Fruit fly (Drosophila melanogaster): Measurements from ENCODE around the gene Cyp316a1.

Gene Cyp316a1

dm6 chr3L:7491564-7491963, at the start of gene Cyp316a1:
Gene Cyp316a1 (plus strand): TSS chr3L:7491864.
- no peak for TF ChIP-seq tj (GFP tag; optimal IDR thresholded peaks at IDR 0.05)
- no peak for TF ChIP-seq bab1 (GFP tag; optimal IDR thresholded peaks at IDR 0.05)
- TF ChIP-seq pad (GFP tag; optimal IDR thresholded peaks at IDR 0.05): no peak
- TF ChIP-seq CG12768 (GFP tag; optimal IDR thresholded peaks at IDR 0.05): no peak
- no peak for TF ChIP-seq CG11617 (GFP tag; optimal IDR thresholded peaks at IDR 0.05)

- no peak for TF ChIP-seq CG7045 (GFP tag; optimal IDR thresholded peaks at IDR 0.05)
- no peak for TF ChIP-seq bab1 (GFP tag; optimal IDR thresholded peaks at IDR 0.05)
- TF ChIP-seq ovo (GFP tag; optimal IDR thresholded peaks at IDR 0.05): no peak
- TF ChIP-seq Mnt (GFP tag; optimal IDR thresholded peaks at IDR 0.05): no peak
- no peak for TF ChIP-seq Clk (GFP tag; optimal IDR thresholded peaks at IDR 0.05)
- no peak for TF ChIP-seq Crg-1 (GFP tag; optimal IDR thresholded peaks at IDR 0.05)
Measured at dm6 chr3L:7449097-7449496, 42.6 kb upstream of the Cyp316a1 start.

dm6 chr3L:7450553-7450952, 41.1 kb upstream of the Cyp316a1 start, which contains the start of gene CG33278:
Gene CG33278 (plus strand): TSS chr3L:7450853.
- TF ChIP-seq CG7101 (tag; optimal IDR thresholded peaks at IDR 0.05) (no peak), ovo (GFP tag; optimal IDR thresholded peaks at IDR 0.05) (no peak), Mnt (GFP tag; optimal IDR thresholded peaks at IDR 0.05) (no peak), CG1620 (GFP tag; optimal IDR thresholded peaks at IDR 0.05) (no peak), Clk (GFP tag; optimal IDR thresholded peaks at IDR 0.05) (no peak)

dm6 chr3L:7455849-7456248, 35.8 kb upstream of the Cyp316a1 start, which contains the start of gene ppk26:
Gene ppk26 (plus strand): TSS chr3L:7456149.
- TF ChIP-seq CG5204 (GFP tag; optimal IDR thresholded peaks at IDR 0.05): no peak
- TF ChIP-seq CG12768 (GFP tag; optimal IDR thresholded peaks at IDR 0.05): no peak
- no peak for TF ChIP-seq bab1 (GFP tag; optimal IDR thresholded peaks at IDR 0.05)
- TF ChIP-seq CG33017 (tag; optimal IDR thresholded peaks at IDR 0.05): no peak
- no peak for TF ChIP-seq cic (GFP tag; optimal IDR thresholded peaks at IDR 0.05)
- TF ChIP-seq pad (GFP tag; optimal IDR thresholded peaks at IDR 0.05): no peak
- no peak for TF ChIP-seq tj (GFP tag; optimal IDR thresholded peaks at IDR 0.05)

dm6 chr3L:7465209-7465608, 26.5 kb upstream of the Cyp316a1 start, which contains the start of the genes CG42660, CG42661 and Tsp66A:
Gene CG42660 (plus strand): TSS chr3L:7465509.
Gene CG42661 (plus strand): TSS chr3L:7465509.
Gene Tsp66A (plus strand): TSS chr3L:7465509.
- TF ChIP-seq CG7045 (GFP tag; optimal IDR thresholded peaks at IDR 0.05): no peak
- TF ChIP-seq cic (GFP tag; optimal IDR thresholded peaks at IDR 0.05): no peak
- no peak for TF ChIP-seq CG1620 (GFP tag; optimal IDR thresholded peaks at IDR 0.05)
- no peak for TF ChIP-seq CG33017 (tag; optimal IDR thresholded peaks at IDR 0.05)
- no peak for TF ChIP-seq CG11617 (GFP tag; optimal IDR thresholded peaks at IDR 0.05)
- no peak for TF ChIP-seq tj (GFP tag; optimal IDR thresholded peaks at IDR 0.05)
- no peak for TF ChIP-seq kay (GFP tag; ENCODE audit: borderline replicate concordance)
- TF ChIP-seq ovo (GFP tag; optimal IDR thresholded peaks at IDR 0.05): no peak
- no peak for TF ChIP-seq CG14711 (tag; optimal IDR thresholded peaks at IDR 0.05)
- no peak for TF ChIP-seq bab1 (GFP tag; optimal IDR thresholded peaks at IDR 0.05)
- TF ChIP-seq Crg-1 (GFP tag; optimal IDR thresholded peaks at IDR 0.05): no peak
- no peak for TF ChIP-seq toe (GFP tag; optimal IDR thresholded peaks at IDR 0.05)
- TF ChIP-seq Hr96 (GFP tag; optimal IDR thresholded peaks at IDR 0.05): no peak
- TF ChIP-seq Mnt (GFP tag; optimal IDR thresholded peaks at IDR 0.05): no peak
- no peak for TF ChIP-seq CG5204 (GFP tag; optimal IDR thresholded peaks at IDR 0.05)
- TF ChIP-seq CG12768 (GFP tag; optimal IDR thresholded peaks at IDR 0.05): no peak
- TF ChIP-seq Clk (GFP tag; optimal IDR thresholded peaks at IDR 0.05): no peak

dm6 chr3L:7470202-7470601, 21.5 kb upstream of the Cyp316a1 start, which contains the start of gene CG8543:
Gene CG8543 (minus strand): TSS chr3L:7470302.
- TF ChIP-seq CG1620 (GFP tag; optimal IDR thresholded peaks at IDR 0.05) (no peak), Clk (GFP tag; optimal IDR thresholded peaks at IDR 0.05) (no peak), CG5204 (GFP tag; optimal IDR thresholded peaks at IDR 0.05) (no peak), CG7101 (tag; optimal IDR thresholded peaks at IDR 0.05) (no peak), pad (GFP tag; optimal IDR thresholded peaks at IDR 0.05) (no peak), kay (GFP tag; ENCODE audit: borderline replicate concordance) (no peak), cnc (optimal IDR thresholded peaks at IDR 0.05) (no peak), CG7045 (GFP tag; optimal IDR thresholded peaks at IDR 0.05) (no peak), tj (GFP tag; optimal IDR thresholded peaks at IDR 0.05) (no peak), Crg-1 (GFP tag; optimal IDR thresholded peaks at IDR 0.05) (no peak), bab1 (GFP tag; optimal IDR thresholded peaks at IDR 0.05) (no peak), CG33017 (tag; optimal IDR thresholded peaks at IDR 0.05) (no peak), CG12768 (GFP tag; optimal IDR thresholded peaks at IDR 0.05) (no peak), CG11617 (GFP tag; optimal IDR thresholded peaks at IDR 0.05) (no peak), CG14711 (tag; optimal IDR thresholded peaks at IDR 0.05) (no peak), toe (GFP tag; optimal IDR thresholded peaks at IDR 0.05) (no peak), cic (GFP tag; optimal IDR thresholded peaks at IDR 0.05) (no peak)

- TF ChIP-seq CG1620 (GFP tag; optimal IDR thresholded peaks at IDR 0.05): no peak
- TF ChIP-seq Clk (GFP tag; optimal IDR thresholded peaks at IDR 0.05): no peak
- TF ChIP-seq pad (GFP tag; optimal IDR thresholded peaks at IDR 0.05): no peak
- TF ChIP-seq Crg-1 (GFP tag; optimal IDR thresholded peaks at IDR 0.05): no peak
- TF ChIP-seq CG11617 (GFP tag; optimal IDR thresholded peaks at IDR 0.05): no peak
- TF ChIP-seq CG14711 (tag; optimal IDR thresholded peaks at IDR 0.05): no peak
- TF ChIP-seq CG7045 (GFP tag; optimal IDR thresholded peaks at IDR 0.05): no peak
- TF ChIP-seq CG5204 (GFP tag; optimal IDR thresholded peaks at IDR 0.05): no peak
- no peak for TF ChIP-seq ovo (GFP tag; optimal IDR thresholded peaks at IDR 0.05)
- no peak for TF ChIP-seq cnc (optimal IDR thresholded peaks at IDR 0.05)
- TF ChIP-seq kay (GFP tag; ENCODE audit: borderline replicate concordance): no peak
- no peak for TF ChIP-seq Mnt (GFP tag; optimal IDR thresholded peaks at IDR 0.05)
Measured at dm6 chr3L:7471259-7471658, 20.4 kb upstream of the Cyp316a1 start, which contains the start of gene CG8541. Gene CG8541 (plus strand): TSS chr3L:7471559.

All from whole organism, adult.